Worm (Caenorhabditis elegans) whole organism, dauer: Measurements from ENCODE around the gene H01G02.3.

ENCODE experiments used
- unc-62 ChIP-seq: sonication (generic microtip); optimal IDR thresholded peaks from 2 replicates; lab custom pipeline; 2017; ENCODE audit warnings: missing biosample characterization, missing genetic modification reagents, missing genetic modification characterization

Gene H01G02.3

ce11 chrIV:11799240-11799639, 6.8 kb upstream of the H01G02.3 start:
- no peak for TF ChIP-seq unc-62 (GFP tag; lab: Kevin White, UChicago)

DNA sequence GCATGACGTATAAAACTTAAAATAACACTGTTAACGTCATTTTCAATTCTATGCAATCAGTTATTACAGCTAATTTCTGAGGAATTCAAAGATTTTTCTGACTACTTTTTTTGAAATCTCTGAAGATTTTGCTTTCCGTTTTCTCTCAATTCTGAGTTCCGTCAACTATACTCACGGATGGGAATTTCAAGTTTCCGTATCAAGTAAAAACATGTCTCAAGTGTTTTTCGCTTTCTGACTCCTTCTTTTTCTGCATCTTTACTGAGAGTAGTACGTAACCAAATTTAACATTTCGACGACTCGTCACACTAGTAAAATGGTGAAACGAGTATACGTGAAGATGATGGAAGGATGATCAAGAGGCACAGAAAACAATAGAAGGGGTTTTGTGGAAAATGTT, 4.4 kb upstream of the H01G02.3 start:
- TF ChIP-seq unc-62 (GFP tag; lab: Kevin White, UChicago) = no peak

DNA sequence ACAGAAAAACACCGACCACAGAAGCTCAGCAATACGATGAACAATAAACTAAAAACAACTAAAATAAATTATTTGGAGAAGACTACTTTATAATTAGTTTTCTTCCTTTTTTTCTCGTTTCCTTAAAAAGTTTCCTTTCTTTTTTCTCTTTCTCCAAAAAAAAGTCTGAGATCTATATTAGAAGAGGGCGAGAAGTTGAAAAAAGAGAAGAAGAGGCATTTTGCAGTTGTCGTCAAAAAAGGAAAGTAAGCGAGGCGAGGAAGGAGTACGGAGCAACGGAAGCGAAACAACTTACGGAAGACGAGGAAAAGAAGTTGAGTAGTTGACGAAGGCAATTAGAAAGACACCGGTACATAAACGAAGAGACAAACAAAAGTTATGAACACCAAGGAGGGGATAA, 3.6 kb upstream of the H01G02.3 start:
- no peak for TF ChIP-seq unc-62 (GFP tag; lab: Kevin White, UChicago)

ce11 chrIV:11793170-11793569, 775 bp upstream of the H01G02.3 start:
- TF ChIP-seq unc-62 (GFP tag; lab: Kevin White, UChicago) = no peak

DNA sequence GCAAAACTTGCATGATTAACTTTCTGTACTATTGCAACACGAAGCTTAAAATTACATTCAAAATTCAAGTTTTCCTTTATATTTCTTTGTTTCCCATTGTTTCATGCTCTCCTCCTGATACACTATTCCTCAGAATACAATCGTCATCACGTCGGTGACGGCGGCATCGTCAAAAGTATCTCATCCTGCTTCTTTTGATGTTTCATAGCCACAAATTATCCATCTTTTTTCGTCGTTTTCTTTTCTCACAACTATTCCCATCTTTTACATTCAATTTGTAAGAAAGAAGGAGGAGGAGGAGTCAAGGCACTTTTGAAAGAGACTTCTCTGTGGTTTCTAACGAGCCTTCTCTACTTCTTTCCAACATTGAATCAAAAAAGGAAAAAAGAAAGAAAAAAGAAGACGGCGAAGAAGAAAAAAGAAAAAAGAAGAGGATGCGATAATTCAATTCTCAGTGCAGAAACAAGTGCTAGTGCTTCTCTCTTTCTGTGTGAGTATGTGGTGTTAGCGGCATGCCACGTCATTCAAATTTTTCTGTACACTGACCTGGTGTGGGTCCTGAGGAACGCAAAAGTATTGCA, 3.9 kb downstream of the H01G02.3 start:
- no peak for TF ChIP-seq unc-62 (GFP tag; lab: Kevin White, UChicago)

DNA sequence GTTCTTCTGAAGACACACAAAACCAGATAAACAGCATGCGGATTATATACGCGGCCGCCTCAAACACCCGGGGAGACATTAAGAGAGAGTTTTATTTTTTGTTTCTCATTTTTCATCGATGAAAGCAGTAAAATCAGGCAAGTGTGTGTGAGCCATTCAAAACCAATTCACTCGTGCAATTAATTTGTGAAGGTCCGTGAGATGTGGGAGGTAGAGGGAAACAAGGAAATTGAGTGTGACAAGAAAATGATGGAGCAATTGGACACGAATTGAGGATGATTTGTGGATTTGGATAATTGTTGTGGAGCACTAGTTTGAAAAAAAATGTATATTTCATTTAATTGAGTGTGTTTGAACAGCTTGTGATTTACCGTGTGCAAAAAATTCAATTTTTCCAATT, 4.6 kb downstream of the H01G02.3 start:
- no peak for TF ChIP-seq unc-62 (GFP tag; lab: Kevin White, UChicago)

DNA sequence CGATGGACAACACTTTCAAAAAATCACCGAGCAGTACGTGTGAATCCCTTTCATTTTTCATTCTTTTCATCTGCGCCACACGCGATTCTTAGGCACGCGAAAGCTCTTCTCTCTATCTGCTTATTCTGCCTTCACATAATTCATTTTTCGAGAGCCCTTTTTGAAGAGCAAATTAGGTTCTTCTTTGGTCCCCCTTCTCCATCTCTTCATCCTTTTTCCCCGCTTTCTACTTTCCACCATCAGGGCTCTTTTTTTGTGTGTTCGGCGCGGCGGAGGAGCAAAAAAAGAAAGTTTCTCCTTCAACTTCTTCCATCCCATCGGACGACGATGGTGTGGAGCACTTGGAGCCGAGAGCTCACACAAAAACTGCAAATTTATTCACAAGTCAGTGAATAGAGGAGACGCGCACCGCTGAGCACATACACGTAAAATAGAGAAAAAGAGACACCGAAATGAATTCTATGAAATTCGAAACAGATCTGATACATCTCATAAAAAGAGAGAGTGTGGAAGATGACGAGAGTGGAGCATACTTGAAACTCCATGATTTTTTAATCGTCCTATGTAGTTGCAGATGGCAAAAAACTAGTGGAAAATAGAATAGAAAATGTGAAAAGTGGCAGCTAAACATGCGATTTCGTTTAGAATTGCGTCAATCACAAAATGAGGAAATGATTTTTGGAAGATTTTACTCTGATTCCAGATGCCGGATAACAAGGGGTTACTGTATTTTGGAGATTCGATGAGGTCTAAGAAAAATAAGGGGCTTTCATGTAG, 7.1 kb downstream of the H01G02.3 start:
- TF ChIP-seq unc-62 (GFP tag; lab: Kevin White, UChicago) = no peak

DNA sequence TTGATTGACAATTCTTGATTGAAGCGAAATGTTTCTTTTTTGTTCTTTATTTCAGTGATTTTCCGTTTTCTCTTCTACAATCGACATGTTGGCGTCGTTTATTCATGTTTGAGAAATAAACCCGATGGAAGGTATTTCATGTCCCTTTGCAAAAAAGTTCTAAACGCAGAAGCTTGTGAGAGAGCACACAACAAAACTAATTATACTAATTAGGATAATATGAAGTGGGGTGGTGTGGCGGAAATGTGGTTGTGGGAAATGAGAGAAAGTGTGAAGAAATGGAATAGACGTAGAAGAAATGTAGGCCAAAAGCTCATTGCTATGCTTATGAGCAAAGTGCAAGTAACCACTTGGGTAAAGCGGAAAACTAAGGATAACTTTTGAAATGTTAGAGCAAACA, 9.5 kb downstream of the H01G02.3 start:
- TF ChIP-seq unc-62 (GFP tag; lab: Kevin White, UChicago) = no peak

ce11 chrIV:11779028-11779427, 13.4 kb downstream of the H01G02.3 start, which contains the start of gene lpr-2:
lpr-2 (plus strand) TSS chrIV:11779216.
- no peak for TF ChIP-seq unc-62 (GFP tag; lab: Kevin White, UChicago)

DNA sequence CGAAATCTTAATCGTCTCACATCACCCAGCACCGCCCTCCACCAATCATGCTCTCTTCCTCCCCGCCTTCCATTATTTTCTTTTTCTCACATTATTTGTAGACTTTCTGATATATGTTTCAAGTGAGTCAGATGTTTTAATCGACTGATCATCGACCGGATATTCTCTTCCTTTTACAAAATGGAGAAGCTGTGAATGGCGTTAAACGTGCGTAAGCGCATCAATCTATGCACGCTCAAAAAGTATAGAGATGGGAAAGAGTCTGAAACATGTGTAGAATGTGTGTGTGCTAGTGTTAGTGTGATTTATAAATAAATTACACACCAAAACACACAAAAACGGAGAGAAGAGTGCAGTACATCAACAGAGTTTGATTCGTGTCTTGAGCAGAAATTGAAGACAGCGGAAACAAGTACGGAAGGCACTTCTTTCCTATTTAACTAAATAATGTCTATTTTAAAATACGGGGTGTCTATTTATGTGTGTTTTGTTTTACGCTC, 15.4 kb downstream of the H01G02.3 start:
- TF ChIP-seq unc-62 (GFP tag; lab: Kevin White, UChicago) = no peak

ce11 chrIV:11773692-11774225, 18.6 kb downstream of the H01G02.3 start, which contains the start of gene lips-5:
lips-5 (minus strand) TSS chrIV:11773742.
- no peak for TF ChIP-seq unc-62 (GFP tag; lab: Kevin White, UChicago)

- TF ChIP-seq unc-62 (GFP tag; lab: Kevin White, UChicago) = no peak
Measured at ce11 chrIV:11772119-11772518, 20.3 kb downstream of the H01G02.3 start.

DNA sequence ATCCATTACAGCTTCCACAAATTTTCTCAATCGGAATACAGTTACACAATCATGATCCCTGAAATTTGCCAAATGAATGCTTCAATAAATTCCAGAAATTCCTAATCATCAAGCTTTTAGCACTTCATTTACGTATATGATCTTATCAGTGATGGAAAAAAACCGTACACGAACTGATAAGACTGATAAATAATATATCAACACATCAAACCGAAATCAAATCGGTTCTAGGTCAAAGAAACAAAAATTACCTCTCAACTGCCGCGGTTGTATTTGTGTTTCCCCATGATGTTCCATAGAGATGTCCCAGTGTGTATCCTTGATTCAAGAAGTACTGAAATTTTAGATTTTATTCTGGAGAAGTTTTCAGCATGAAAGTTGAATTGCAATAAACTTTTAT, 21.3 kb downstream of the H01G02.3 start:
- TF ChIP-seq unc-62 (GFP tag; lab: Kevin White, UChicago) = no peak

- no peak for TF ChIP-seq unc-62 (GFP tag; lab: Kevin White, UChicago)
Measured at ce11 chrIV:11769769-11770168, 22.6 kb downstream of the H01G02.3 start.

DNA sequence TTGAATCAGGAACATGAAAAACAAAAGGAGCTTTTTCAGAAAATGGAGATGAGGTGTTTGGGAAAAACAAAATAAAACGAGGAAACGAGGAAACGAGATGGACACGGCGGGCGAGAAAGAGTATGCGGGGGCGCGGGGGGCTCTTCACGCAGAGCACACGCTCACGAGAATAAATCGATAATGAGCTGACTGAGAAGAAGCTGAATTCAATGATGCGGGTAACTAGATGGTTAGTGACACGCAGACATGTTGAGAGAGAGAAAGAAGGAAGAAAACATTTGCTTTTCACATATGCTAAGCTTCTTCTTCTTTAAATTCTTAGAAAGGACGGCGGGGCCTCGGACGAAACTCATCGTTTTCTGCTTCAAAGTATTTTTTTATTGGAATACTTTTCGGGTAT, 26.9 kb downstream of the H01G02.3 start:
- TF ChIP-seq unc-62 (GFP tag; lab: Kevin White, UChicago) = no peak

- TF ChIP-seq unc-62 (GFP tag; lab: Kevin White, UChicago) = no peak
Measured at ce11 chrIV:11760700-11761459, 31.5 kb downstream of the H01G02.3 start, which contains the start of gene T12A7.2. T12A7.2 (minus strand) TSS chrIV:11761111.
